Worm (Caenorhabditis elegans) whole organism, midembryonic: ENCODE measurements around the gene F53C3.11.

Experiments
- T22C8.4 ChIP-seq: fragments of 200-800 bp; sonication (Bioruptor generic); IDR thresholded peaks from 2 replicates; pipeline ENCODE4 v1.3.6; 2022; ENCODE audit warnings: missing genetic modification characterization, missing compliant biosample characterization
- cog-1 ChIP-seq: sonication (generic microtip); optimal IDR thresholded peaks from 2 replicates; lab custom pipeline; 2016; ENCODE audit warnings: missing genetic modification characterization, missing compliant biosample characterization
- flt-1 ChIP-seq: fragments of 200-800 bp; sonication (Bioruptor generic); IDR thresholded peaks from 2 replicates; pipeline ENCODE4 v1.3.6; 2022; ENCODE audit warnings: missing genetic modification characterization, missing compliant biosample characterization
- klf-2 ChIP-seq: fragments of 200-800 bp; sonication (Bioruptor generic); conservative IDR thresholded peaks from 2 replicates; pipeline ENCODE4 v1.3.6; 2022; ENCODE audit warnings: missing genetic modification reagents, missing genetic modification characterization, missing compliant biosample characterization
- med-1 ChIP-seq: sonication (generic microtip); optimal IDR thresholded peaks from 2 replicates; lab custom pipeline; 2017; ENCODE audit warnings: missing genetic modification characterization, mild to moderate bottlenecking, missing compliant biosample characterization, antibody characterized with exemption, missing genetic modification reagents; ENCODE audit not compliant: insufficient read depth
- ref-1 ChIP-seq: fragments of 200-800 bp; sonication (Bioruptor generic); conservative IDR thresholded peaks from 2 replicates; pipeline ENCODE4 v1.3.6; 2022; ENCODE audit warnings: missing genetic modification reagents, missing genetic modification characterization, missing compliant biosample characterization
- tab-1 ChIP-seq: fragments of 200-800 bp; sonication (Bioruptor generic); IDR thresholded peaks from 2 replicates; pipeline ENCODE4 v1.3.6; 2022; ENCODE audit warnings: missing genetic modification characterization, missing compliant biosample characterization
- ztf-23 ChIP-seq: fragments of 200-800 bp; sonication (Bioruptor generic); IDR thresholded peaks from 2 replicates; pipeline ENCODE4 v1.3.6; 2022; ENCODE audit warnings: missing genetic modification reagents, missing genetic modification characterization, missing compliant biosample characterization
- ztf-29 ChIP-seq: fragments of 200-800 bp; sonication (Bioruptor generic); IDR thresholded peaks from 2 replicates; pipeline ENCODE4 v1.3.6; 2022; ENCODE audit warnings: missing genetic modification reagents, missing genetic modification characterization, missing compliant biosample characterization

F53C3.11 gene

ce11 chrII:3935990-3936389 lies 29.5 kb upstream of the F53C3.11 start:
- no peak for TF ChIP-seq klf-2
- TF ChIP-seq T22C8.4 (GFP tag; lab: Robert Waterston, UW) = no peak
- no peak for TF ChIP-seq ref-1 (GFP tag; lab: Robert Waterston, UW)
- no peak for TF ChIP-seq med-1
- no peak for TF ChIP-seq cog-1 (tag; lab: Kevin White, UChicago)
- TF ChIP-seq ztf-29 (GFP tag; lab: Robert Waterston, UW) = no peak
- no peak for TF ChIP-seq ztf-23 (GFP tag; lab: Robert Waterston, UW)
- TF ChIP-seq tab-1 (GFP tag; lab: Robert Waterston, UW) = no peak
- TF ChIP-seq flt-1 = no peak

- TF ChIP-seq tab-1 (GFP tag; lab: Robert Waterston, UW) (no peak), klf-2 (no peak), cog-1 (tag; lab: Kevin White, UChicago) (no peak), ztf-23 (GFP tag; lab: Robert Waterston, UW) (no peak), ref-1 (GFP tag; lab: Robert Waterston, UW) (no peak)
Observed at ce11 chrII:3935098-3935497, 28.6 kb upstream of the F53C3.11 start.

ce11 chrII:3934085-3934484 lies 27.6 kb upstream of the F53C3.11 start, which contains the start of gene Y14H12B.1:
TSS of gene Y14H12B.1 (plus strand) at chrII:3934447.
- TF ChIP-seq cog-1 (tag; lab: Kevin White, UChicago) (no peak), ztf-29 (GFP tag; lab: Robert Waterston, UW) (no peak), tab-1 (GFP tag; lab: Robert Waterston, UW) (no peak), klf-2 (no peak), med-1 (no peak)

- TF ChIP-seq flt-1 = no peak
- no peak for TF ChIP-seq ztf-23 (GFP tag; lab: Robert Waterston, UW)
- TF ChIP-seq tab-1 (GFP tag; lab: Robert Waterston, UW) = no peak
- TF ChIP-seq ref-1 (GFP tag; lab: Robert Waterston, UW) = no peak
- no peak for TF ChIP-seq med-1
- no peak for TF ChIP-seq cog-1 (tag; lab: Kevin White, UChicago)
- TF ChIP-seq klf-2 = no peak
Observed at ce11 chrII:3933640-3934039, 27.1 kb upstream of the F53C3.11 start, which contains the start of gene Y14H12B.2. TSS of gene Y14H12B.2 (minus strand) at chrII:3933740.

ce11 chrII:3931825-3932224 lies 25.3 kb upstream of the F53C3.11 start:
- TF ChIP-seq cog-1 (tag; lab: Kevin White, UChicago) (no peak), klf-2 (no peak), flt-1 (no peak)

- TF ChIP-seq ref-1 (GFP tag; lab: Robert Waterston, UW) (no peak), ztf-23 (GFP tag; lab: Robert Waterston, UW) (no peak), tab-1 (GFP tag; lab: Robert Waterston, UW) (no peak)
Observed at ce11 chrII:3931230-3931629, 24.7 kb upstream of the F53C3.11 start.

- peak; percentile 8 for TF ChIP-seq cog-1 (tag; lab: Kevin White, UChicago)
- no peak for TF ChIP-seq med-1
Observed at ce11 chrII:3930478-3931182, 24.1 kb upstream of the F53C3.11 start.

- TF ChIP-seq ztf-23 (GFP tag; lab: Robert Waterston, UW) (no peak), med-1 (no peak), flt-1 (no peak), ref-1 (GFP tag; lab: Robert Waterston, UW) (no peak), ztf-29 (GFP tag; lab: Robert Waterston, UW) (no peak), T22C8.4 (GFP tag; lab: Robert Waterston, UW) (no peak), cog-1 (tag; lab: Kevin White, UChicago) (no peak), tab-1 (GFP tag; lab: Robert Waterston, UW) (no peak), klf-2 (no peak)
Observed at ce11 chrII:3929446-3929845, 22.9 kb upstream of the F53C3.11 start.

ce11 chrII:3927943-3928393 lies 21.5 kb upstream of the F53C3.11 start, which contains the start of gene plpp-1.1:
TSS of gene plpp-1.1 (minus strand) at chrII:3927993.
- TF ChIP-seq tab-1 (GFP tag; lab: Robert Waterston, UW) = no peak
- no peak for TF ChIP-seq flt-1
- no peak for TF ChIP-seq cog-1 (tag; lab: Kevin White, UChicago)
- no peak for TF ChIP-seq klf-2
- no peak for TF ChIP-seq ztf-29 (GFP tag; lab: Robert Waterston, UW)
- no peak for TF ChIP-seq ref-1 (GFP tag; lab: Robert Waterston, UW)
- TF ChIP-seq med-1 = no peak
- TF ChIP-seq ztf-23 (GFP tag; lab: Robert Waterston, UW) = no peak
- TF ChIP-seq T22C8.4 (GFP tag; lab: Robert Waterston, UW) = no peak

ce11 chrII:3922696-3923095 lies 16.2 kb upstream of the F53C3.11 start:
- TF ChIP-seq klf-2 = no peak
- no peak for TF ChIP-seq med-1
- TF ChIP-seq cog-1 (tag; lab: Kevin White, UChicago) = no peak
- TF ChIP-seq ref-1 (GFP tag; lab: Robert Waterston, UW) = no peak
- no peak for TF ChIP-seq T22C8.4 (GFP tag; lab: Robert Waterston, UW)
- TF ChIP-seq tab-1 (GFP tag; lab: Robert Waterston, UW) = no peak
- TF ChIP-seq ztf-23 (GFP tag; lab: Robert Waterston, UW) = no peak
- no peak for TF ChIP-seq ztf-29 (GFP tag; lab: Robert Waterston, UW)
- no peak for TF ChIP-seq flt-1

ce11 chrII:3920611-3921010 lies 14.1 kb upstream of the F53C3.11 start:
- TF ChIP-seq klf-2 = no peak
- no peak for TF ChIP-seq flt-1
- no peak for TF ChIP-seq cog-1 (tag; lab: Kevin White, UChicago)
- TF ChIP-seq ref-1 (GFP tag; lab: Robert Waterston, UW) = no peak
- no peak for TF ChIP-seq ztf-29 (GFP tag; lab: Robert Waterston, UW)
- TF ChIP-seq ztf-23 (GFP tag; lab: Robert Waterston, UW) = no peak
- no peak for TF ChIP-seq med-1
- no peak for TF ChIP-seq tab-1 (GFP tag; lab: Robert Waterston, UW)
- no peak for TF ChIP-seq T22C8.4 (GFP tag; lab: Robert Waterston, UW)
